Fruit fly (Drosophila melanogaster): Measurements from ENCODE around the gene CG7872.

DNA sequence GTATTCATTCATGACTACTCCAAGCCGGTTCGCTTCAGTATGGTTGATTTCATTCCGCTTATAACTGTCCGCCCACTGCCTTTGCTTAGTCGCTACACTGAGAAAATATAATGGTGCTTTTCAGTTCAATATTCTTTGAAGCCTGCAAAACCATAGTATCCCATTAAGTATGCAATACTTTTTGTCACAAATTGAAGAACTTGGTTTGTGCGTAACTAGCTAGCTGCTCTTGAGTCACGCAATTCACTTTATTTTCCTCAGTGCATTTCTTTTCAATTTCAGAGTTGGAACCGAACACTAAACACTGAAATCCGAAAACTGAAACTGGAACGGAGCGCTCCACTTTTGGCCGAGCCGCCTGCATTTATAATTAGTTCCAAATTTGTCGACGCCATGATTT is 21.7 kb downstream of the CG7872 start:
- TF ChIP-seq CG17186 (GFP tag; optimal IDR thresholded peaks at IDR 0.05) (no peak), tio (GFP tag; optimal IDR thresholded peaks at IDR 0.05) (peak; percentile 2), pita (GFP tag; optimal IDR thresholded peaks at IDR 0.05) (no peak), Dll (GFP tag; IDR thresholded peaks at IDR 0.05; ENCODE audit: partially characterized antibody) (no peak), ranshi (GFP tag; IDR thresholded peaks at IDR 0.05) (peak; percentile 42; the same call in 1 of the 2 replicates), CHES-1-like (GFP tag; optimal IDR thresholded peaks at IDR 0.05) (peak; percentile 12), BtbVII (GFP tag; optimal IDR thresholded peaks at IDR 0.05) (peak; percentile 29), Hey (tag; optimal IDR thresholded peaks at IDR 0.05) (no peak), tna (GFP tag; IDR thresholded peaks at IDR 0.05; ENCODE audit: partially characterized antibody) (no peak), wek (GFP tag; optimal IDR thresholded peaks at IDR 0.05) (peak; percentile 3)

Data from whole organism, embryonic.